Worm (Caenorhabditis elegans) whole organism, midembryonic: ENCODE measurements around the gene lgc-15.
A peak's percentile ranks its signal among the peaks of the same experiment; 100 is the strongest.

ENCODE experiments used
- T22C8.4 ChIP-seq: fragments of 200-800 bp; sonication (Bioruptor generic); IDR thresholded peaks from 2 replicates; pipeline ENCODE4 v1.3.6; 2022; ENCODE audit warnings: missing genetic modification characterization, missing compliant biosample characterization
- cog-1 ChIP-seq: sonication (generic microtip); optimal IDR thresholded peaks from 2 replicates; lab custom pipeline; 2016; ENCODE audit warnings: missing genetic modification characterization, missing compliant biosample characterization
- flt-1 ChIP-seq: fragments of 200-800 bp; sonication (Bioruptor generic); IDR thresholded peaks from 2 replicates; pipeline ENCODE4 v1.3.6; 2022; ENCODE audit warnings: missing genetic modification characterization, missing compliant biosample characterization
- klf-2 ChIP-seq: fragments of 200-800 bp; sonication (Bioruptor generic); conservative IDR thresholded peaks from 2 replicates; pipeline ENCODE4 v1.3.6; 2022; ENCODE audit warnings: missing genetic modification reagents, missing genetic modification characterization, missing compliant biosample characterization
- med-1 ChIP-seq: sonication (generic microtip); optimal IDR thresholded peaks from 2 replicates; lab custom pipeline; 2017; ENCODE audit warnings: missing genetic modification characterization, mild to moderate bottlenecking, missing compliant biosample characterization, antibody characterized with exemption, missing genetic modification reagents; ENCODE audit not compliant: insufficient read depth
- ref-1 ChIP-seq: fragments of 200-800 bp; sonication (Bioruptor generic); conservative IDR thresholded peaks from 2 replicates; pipeline ENCODE4 v1.3.6; 2022; ENCODE audit warnings: missing genetic modification reagents, missing genetic modification characterization, missing compliant biosample characterization
- tab-1 ChIP-seq: fragments of 200-800 bp; sonication (Bioruptor generic); IDR thresholded peaks from 2 replicates; pipeline ENCODE4 v1.3.6; 2022; ENCODE audit warnings: missing genetic modification characterization, missing compliant biosample characterization
- ztf-23 ChIP-seq: fragments of 200-800 bp; sonication (Bioruptor generic); IDR thresholded peaks from 2 replicates; pipeline ENCODE4 v1.3.6; 2022; ENCODE audit warnings: missing genetic modification reagents, missing genetic modification characterization, missing compliant biosample characterization
- ztf-29 ChIP-seq: fragments of 200-800 bp; sonication (Bioruptor generic); IDR thresholded peaks from 2 replicates; pipeline ENCODE4 v1.3.6; 2022; ENCODE audit warnings: missing genetic modification reagents, missing genetic modification characterization, missing compliant biosample characterization

lgc-15 gene

DNA sequence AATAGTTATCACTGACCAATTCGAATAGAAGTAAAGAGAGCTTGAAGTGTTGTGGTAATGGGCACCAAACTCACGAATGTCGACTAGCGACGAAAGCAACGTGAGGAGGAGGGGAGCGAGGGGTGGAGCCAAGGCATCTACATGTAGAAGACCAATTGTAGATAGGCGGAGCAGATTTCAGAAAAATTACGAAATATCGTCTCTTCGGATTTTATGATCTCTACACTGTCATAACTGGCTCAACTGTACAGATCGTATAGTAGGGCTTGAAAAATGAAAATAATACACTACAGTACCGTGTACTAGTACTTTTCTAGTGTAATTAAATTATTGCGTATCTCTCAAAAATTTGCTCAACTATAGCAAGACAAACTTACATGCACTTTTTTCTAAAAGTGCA is 21.1 kb upstream of the lgc-15 start, which contains the start of gene W03G11.4:
Gene W03G11.4, minus strand, starts transcription at position 101 of the 400 bp plus-strand sequence.
- TF ChIP-seq T22C8.4 (no peak), ztf-29 (GFP tag; lab: Robert Waterston, UW) (no peak), klf-2 (GFP tag; lab: Robert Waterston, UW) (no peak), ref-1 (GFP tag; lab: Robert Waterston, UW) (no peak), cog-1 (tag; lab: Kevin White, UChicago) (no peak), flt-1 (GFP tag; lab: Robert Waterston, UW) (no peak), ztf-23 (GFP tag; lab: Robert Waterston, UW) (no peak), med-1 (GFP tag; lab: Kevin White, UChicago) (no peak), tab-1 (no peak)

- TF ChIP-seq tab-1: no peak
- TF ChIP-seq ztf-29 (GFP tag; lab: Robert Waterston, UW): no peak
- TF ChIP-seq klf-2 (GFP tag; lab: Robert Waterston, UW): no peak
- TF ChIP-seq med-1 (GFP tag; lab: Kevin White, UChicago): no peak
- no peak for TF ChIP-seq flt-1 (GFP tag; lab: Robert Waterston, UW)
- TF ChIP-seq cog-1 (tag; lab: Kevin White, UChicago): no peak
- no peak for TF ChIP-seq ref-1 (GFP tag; lab: Robert Waterston, UW)
- no peak for TF ChIP-seq T22C8.4
- no peak for TF ChIP-seq ztf-23 (GFP tag; lab: Robert Waterston, UW)
Measured at ce11 chrX:12093992-12094391, 20.1 kb upstream of the lgc-15 start.

ce11 chrX:12095200-12095599 is 18.9 kb upstream of the lgc-15 start:
- no peak for TF ChIP-seq ref-1 (GFP tag; lab: Robert Waterston, UW)
- TF ChIP-seq ztf-23 (GFP tag; lab: Robert Waterston, UW): no peak
- no peak for TF ChIP-seq T22C8.4
- no peak for TF ChIP-seq ztf-29 (GFP tag; lab: Robert Waterston, UW)
- no peak for TF ChIP-seq med-1 (GFP tag; lab: Kevin White, UChicago)
- no peak for TF ChIP-seq flt-1 (GFP tag; lab: Robert Waterston, UW)
- TF ChIP-seq cog-1 (tag; lab: Kevin White, UChicago): no peak
- TF ChIP-seq klf-2 (GFP tag; lab: Robert Waterston, UW): no peak
- TF ChIP-seq tab-1: no peak

DNA sequence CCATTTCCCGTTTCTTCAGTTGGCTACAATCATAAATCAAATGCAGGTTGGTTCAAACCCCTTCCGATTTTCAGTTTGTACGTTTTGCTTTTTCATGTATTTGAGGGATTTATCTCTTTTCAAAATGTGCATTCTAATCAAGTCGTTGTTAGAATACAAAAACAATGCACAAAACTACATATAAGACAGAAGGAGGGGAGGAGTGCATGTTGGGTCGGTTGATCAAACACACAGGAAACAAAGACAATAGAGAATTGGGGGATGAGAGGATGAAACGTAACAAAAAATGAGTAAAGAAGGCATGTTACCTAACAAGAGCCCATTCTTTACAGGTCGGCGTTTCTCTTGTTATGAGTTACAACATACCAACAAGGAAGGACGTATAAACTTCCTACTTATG is 16.1 kb upstream of the lgc-15 start:
- TF ChIP-seq ref-1 (GFP tag; lab: Robert Waterston, UW) (no peak), T22C8.4 (no peak), ztf-29 (GFP tag; lab: Robert Waterston, UW) (no peak), med-1 (GFP tag; lab: Kevin White, UChicago) (no peak), klf-2 (GFP tag; lab: Robert Waterston, UW) (no peak), flt-1 (GFP tag; lab: Robert Waterston, UW) (no peak), cog-1 (tag; lab: Kevin White, UChicago) (no peak)

ce11 chrX:12103712-12104111 is 10.4 kb upstream of the lgc-15 start, which contains the start of gene W03G11.3:
Gene W03G11.3 (minus strand): TSS chrX:12103812.
- TF ChIP-seq klf-2 (GFP tag; lab: Robert Waterston, UW): no peak
- TF ChIP-seq ztf-23 (GFP tag; lab: Robert Waterston, UW): no peak
- no peak for TF ChIP-seq flt-1 (GFP tag; lab: Robert Waterston, UW)
- TF ChIP-seq cog-1 (tag; lab: Kevin White, UChicago): no peak
- TF ChIP-seq tab-1: no peak
- TF ChIP-seq T22C8.4: no peak

DNA sequence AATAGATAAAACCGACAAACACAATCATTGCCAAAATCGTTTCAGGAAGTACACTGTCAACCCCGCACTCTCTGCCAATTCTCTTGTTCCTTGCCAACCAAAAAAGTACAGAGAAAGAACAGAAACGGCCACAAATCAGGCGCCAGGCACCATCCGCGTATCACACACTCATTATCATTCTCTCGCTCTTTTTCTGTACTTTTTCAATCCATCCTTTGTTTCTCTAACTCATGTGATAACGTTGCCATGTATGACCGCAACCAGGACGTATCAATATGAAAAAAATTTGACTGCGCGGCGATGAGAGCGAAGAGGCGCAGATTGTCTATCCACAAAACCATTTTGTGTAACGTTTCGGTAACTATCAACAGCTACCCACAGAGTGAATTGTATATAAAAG is 9.5 kb upstream of the lgc-15 start, which contains the start of gene col-181:
Gene col-181, plus strand, starts transcription at position 301 of the 400 bp plus-strand sequence.
- TF ChIP-seq ztf-23 (GFP tag; lab: Robert Waterston, UW): no peak
- no peak for TF ChIP-seq ref-1 (GFP tag; lab: Robert Waterston, UW)
- no peak for TF ChIP-seq med-1 (GFP tag; lab: Kevin White, UChicago)
- no peak for TF ChIP-seq ztf-29 (GFP tag; lab: Robert Waterston, UW)
- TF ChIP-seq T22C8.4: no peak
- no peak for TF ChIP-seq cog-1 (tag; lab: Kevin White, UChicago)
- TF ChIP-seq klf-2 (GFP tag; lab: Robert Waterston, UW): no peak
- TF ChIP-seq tab-1: no peak

- TF ChIP-seq klf-2 (GFP tag; lab: Robert Waterston, UW): no peak
- TF ChIP-seq med-1 (GFP tag; lab: Kevin White, UChicago): no peak
- TF ChIP-seq T22C8.4: no peak
- no peak for TF ChIP-seq tab-1
- no peak for TF ChIP-seq ztf-23 (GFP tag; lab: Robert Waterston, UW)
- no peak for TF ChIP-seq ref-1 (GFP tag; lab: Robert Waterston, UW)
- no peak for TF ChIP-seq ztf-29 (GFP tag; lab: Robert Waterston, UW)
- TF ChIP-seq flt-1 (GFP tag; lab: Robert Waterston, UW): no peak
- TF ChIP-seq cog-1 (tag; lab: Kevin White, UChicago): no peak
Measured at ce11 chrX:12105458-12105857, 8.7 kb upstream of the lgc-15 start.

DNA sequence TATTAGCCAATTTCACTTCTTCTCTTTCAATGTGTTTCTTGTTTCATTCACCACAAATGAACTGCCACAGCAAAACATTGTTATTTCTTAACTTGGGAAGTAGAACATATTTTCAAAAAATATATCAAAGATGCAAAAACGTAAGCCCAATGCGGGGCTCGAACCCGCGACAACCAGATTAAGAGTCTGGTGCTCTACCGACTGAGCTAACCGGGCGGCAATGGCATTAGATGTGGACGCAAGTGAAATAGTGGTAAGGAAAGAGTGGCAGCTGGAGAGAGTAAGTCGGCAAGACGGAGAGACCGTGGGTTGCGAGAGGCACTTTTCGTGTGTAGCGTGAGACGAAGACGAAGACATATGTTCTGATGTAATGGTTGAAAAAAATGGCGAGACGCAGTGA is 8.1 kb upstream of the lgc-15 start:
- TF ChIP-seq med-1 (GFP tag; lab: Kevin White, UChicago) (peak; percentile 90), T22C8.4 (peak; percentile 97), ref-1 (GFP tag; lab: Robert Waterston, UW) (peak; percentile 96), flt-1 (GFP tag; lab: Robert Waterston, UW) (peak; percentile 99), cog-1 (tag; lab: Kevin White, UChicago) (peak; percentile 95), ztf-23 (GFP tag; lab: Robert Waterston, UW) (peak; percentile 98), klf-2 (GFP tag; lab: Robert Waterston, UW) (peak; percentile 98), ztf-29 (GFP tag; lab: Robert Waterston, UW) (peak; percentile 98), tab-1 (no peak; the same call in 1 of the 2 replicates)

DNA sequence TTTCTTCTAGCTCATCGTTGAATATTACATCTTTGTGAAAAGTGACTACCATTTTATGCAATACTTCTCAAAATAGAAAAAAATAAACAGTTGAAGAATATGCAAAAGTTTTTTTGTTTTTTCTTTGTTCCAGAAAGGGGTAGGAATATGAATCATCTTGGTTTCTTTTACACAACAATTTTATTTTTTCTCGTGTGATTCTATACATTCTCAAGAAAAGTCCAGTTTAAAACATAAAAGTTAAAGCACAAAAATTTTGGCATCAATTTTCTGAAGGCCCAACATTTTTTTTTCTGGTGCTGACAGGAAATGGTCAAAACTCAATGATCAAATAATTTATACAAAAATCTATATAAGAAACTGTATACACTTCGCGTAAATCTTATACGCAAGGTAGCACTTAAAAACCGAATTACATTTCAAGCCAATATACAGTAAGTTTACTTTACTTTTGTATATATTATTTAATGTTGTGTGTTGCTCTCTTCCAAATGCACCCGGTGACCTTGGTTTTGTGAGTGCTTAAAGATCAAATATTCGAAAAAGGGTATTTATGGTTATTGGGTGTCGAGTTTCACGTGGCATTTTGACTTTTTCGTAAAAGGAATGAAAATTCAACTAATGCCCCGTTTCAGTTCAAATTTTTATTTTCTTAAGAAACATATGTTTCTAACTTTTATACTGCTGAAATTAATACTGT is 5.5 kb upstream of the lgc-15 start, which contains the start of the genes W03G11.2 and lgc-13:
Gene W03G11.2, minus strand, starts transcription at position 101 of the 700 bp plus-strand sequence.
Gene lgc-13, plus strand, starts transcription at position 650 of the 700 bp plus-strand sequence.
- TF ChIP-seq T22C8.4 (no peak), ref-1 (GFP tag; lab: Robert Waterston, UW) (no peak)
